Fruit fly (Drosophila melanogaster): ENCODE data around the gene CG33658.

Gene CG33658

DNA sequence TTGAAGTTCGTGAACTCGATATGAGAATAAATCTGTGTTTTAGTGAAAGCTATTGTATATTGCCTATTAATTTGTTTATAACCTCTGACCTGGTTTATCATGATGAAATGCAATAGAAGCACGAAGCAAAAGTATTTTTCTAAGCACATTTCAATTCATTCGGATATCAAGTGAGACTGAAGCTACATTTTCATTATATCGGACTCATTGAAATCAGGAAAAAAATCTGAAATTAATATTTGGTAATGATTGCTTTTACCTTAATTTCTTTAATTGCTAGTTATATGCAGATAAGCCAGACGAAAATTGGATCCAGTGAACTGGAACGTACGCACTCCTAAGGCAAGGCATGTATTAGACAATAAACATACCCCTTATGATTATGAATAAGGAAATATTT lies at the start of gene CG33658:
Gene CG33658 (minus strand): TSS at position 101 of the 400 bp plus-strand sequence.
- TF ChIP-seq dmrt93B (GFP tag; optimal IDR thresholded peaks at IDR 0.05) (no peak), h (GFP tag; optimal IDR thresholded peaks at IDR 0.05) (no peak), Myc (optimal IDR thresholded peaks at IDR 0.05) (no peak), Jra (GFP tag; optimal IDR thresholded peaks at IDR 0.05) (no peak), dsf (GFP tag; optimal IDR thresholded peaks at IDR 0.05; ENCODE audit: borderline replicate concordance) (no peak), Dfd (GFP tag; optimal IDR thresholded peaks at IDR 0.05) (no peak), sv (GFP tag; optimal IDR thresholded peaks at IDR 0.05) (no peak), lola (GFP tag; optimal IDR thresholded peaks at IDR 0.05) (no peak), br (GFP tag; optimal IDR thresholded peaks at IDR 0.05) (no peak), pan (optimal IDR thresholded peaks at IDR 0.05) (no peak), tai (GFP tag; optimal IDR thresholded peaks at IDR 0.05) (no peak), Hr83 (GFP tag; optimal IDR thresholded peaks at IDR 0.05; ENCODE audit: poor library complexity, severe bottlenecking) (no peak), Mio (GFP tag; optimal IDR thresholded peaks at IDR 0.05) (no peak), CrebA (GFP tag; optimal IDR thresholded peaks at IDR 0.05; ENCODE audit: borderline replicate concordance) (no peak), ey (GFP tag; optimal IDR thresholded peaks at IDR 0.05) (no peak)

DNA sequence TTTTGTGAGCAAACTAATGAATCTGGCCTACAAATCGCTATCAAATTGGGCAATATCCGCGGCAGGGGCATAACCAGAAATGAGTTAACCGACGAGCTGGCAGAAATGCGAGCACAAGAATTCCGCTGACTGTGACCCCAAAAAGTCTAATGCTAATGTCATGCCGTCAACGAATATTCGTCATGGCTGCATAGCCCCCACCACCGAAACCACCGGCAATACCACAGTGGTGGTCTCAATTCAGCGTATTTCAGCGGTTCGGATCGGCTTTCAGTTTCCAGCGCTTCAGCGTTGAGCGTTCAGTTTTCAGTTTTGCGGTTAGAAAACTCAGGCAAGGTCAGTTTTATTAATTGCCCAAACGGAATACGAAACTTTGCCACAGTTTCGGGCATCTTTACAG lies 49.3 kb upstream of the CG33658 start:
- TF ChIP-seq lola (GFP tag; optimal IDR thresholded peaks at IDR 0.05) (no peak), Myc (optimal IDR thresholded peaks at IDR 0.05) (no peak), Sp1 (GFP tag; optimal IDR thresholded peaks at IDR 0.05) (no peak), Vsx2 (GFP tag; optimal IDR thresholded peaks at IDR 0.05; ENCODE audit: partially characterized antibody) (no peak), GATAd (GFP tag; optimal IDR thresholded peaks at IDR 0.05) (no peak), Dif (GFP tag; optimal IDR thresholded peaks at IDR 0.05; ENCODE audit: partially characterized antibody) (no peak), h (GFP tag; optimal IDR thresholded peaks at IDR 0.05) (no peak), HLH106 (tag; optimal IDR thresholded peaks at IDR 0.05) (no peak)

- TF ChIP-seq Rel (GFP tag; optimal IDR thresholded peaks at IDR 0.05) (no peak), Rel (tag; optimal IDR thresholded peaks at IDR 0.05) (peak; percentile 76), Mio (GFP tag; optimal IDR thresholded peaks at IDR 0.05) (no peak), br (GFP tag; optimal IDR thresholded peaks at IDR 0.05) (peak; percentile 10), Vsx2 (GFP tag; optimal IDR thresholded peaks at IDR 0.05; ENCODE audit: partially characterized antibody) (peak; percentile 10), h (GFP tag; optimal IDR thresholded peaks at IDR 0.05) (peak; percentile 54), OdsH (GFP tag; optimal IDR thresholded peaks at IDR 0.05) (no peak), CrebA (GFP tag; optimal IDR thresholded peaks at IDR 0.05; ENCODE audit: borderline replicate concordance) (no peak)
Measured at dm6 chr3R:24889303-24889892, 48.4 kb upstream of the CG33658 start.

dm6 chr3R:24888418-24888817 lies 47.5 kb upstream of the CG33658 start:
- TF ChIP-seq Hr78 (GFP tag; optimal IDR thresholded peaks at IDR 0.05) (no peak), tai (GFP tag; optimal IDR thresholded peaks at IDR 0.05) (no peak), dl (GFP tag; optimal IDR thresholded peaks at IDR 0.05; ENCODE audit: insufficient read depth in 1 of 2, partially characterized antibody in 2 of 2) (no peak), Dfd (GFP tag; optimal IDR thresholded peaks at IDR 0.05) (no peak), jim (GFP tag; optimal IDR thresholded peaks at IDR 0.05) (no peak), sv (GFP tag; optimal IDR thresholded peaks at IDR 0.05) (no peak), CG9705 (GFP tag; optimal IDR thresholded peaks at IDR 0.05) (no peak), Mio (GFP tag; optimal IDR thresholded peaks at IDR 0.05) (no peak), foxo (GFP tag; optimal IDR thresholded peaks at IDR 0.05) (no peak), dsf (GFP tag; optimal IDR thresholded peaks at IDR 0.05; ENCODE audit: borderline replicate concordance) (no peak)

DNA sequence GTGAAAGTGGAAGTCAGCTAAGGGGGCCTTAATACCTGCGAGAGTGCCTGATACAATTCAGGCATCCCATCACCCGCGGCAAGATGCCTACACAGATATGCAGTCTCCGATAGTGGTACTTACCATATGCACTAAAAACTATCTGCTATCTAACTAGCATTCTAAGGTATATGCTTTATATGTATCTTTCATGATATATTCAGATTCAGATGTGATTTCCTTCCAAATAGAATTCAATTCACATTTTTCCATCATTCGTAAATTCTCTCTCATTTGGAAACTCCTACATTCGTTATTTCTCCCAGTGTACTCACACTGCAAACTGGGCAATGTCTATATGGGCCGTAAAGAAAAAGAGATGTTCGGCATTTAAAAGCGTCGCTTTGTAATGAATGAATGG lies 45.5 kb upstream of the CG33658 start:
- TF ChIP-seq CrebA (GFP tag; optimal IDR thresholded peaks at IDR 0.05; ENCODE audit: borderline replicate concordance): no peak
- TF ChIP-seq lola (GFP tag; optimal IDR thresholded peaks at IDR 0.05): no peak
- TF ChIP-seq Hr78 (GFP tag; optimal IDR thresholded peaks at IDR 0.05): no peak
- TF ChIP-seq pan (optimal IDR thresholded peaks at IDR 0.05): no peak
- TF ChIP-seq N (GFP tag; optimal IDR thresholded peaks at IDR 0.05): no peak
- no peak for TF ChIP-seq dmrt93B (GFP tag; optimal IDR thresholded peaks at IDR 0.05)
- no peak for TF ChIP-seq ey (GFP tag; optimal IDR thresholded peaks at IDR 0.05)
- TF ChIP-seq HLH106 (tag; optimal IDR thresholded peaks at IDR 0.05): no peak
- TF ChIP-seq Myc (optimal IDR thresholded peaks at IDR 0.05): no peak
- no peak for TF ChIP-seq foxo (GFP tag; optimal IDR thresholded peaks at IDR 0.05)
- no peak for TF ChIP-seq CG32264 (GFP tag; optimal IDR thresholded peaks at IDR 0.05)
- no peak for TF ChIP-seq Dif (GFP tag; optimal IDR thresholded peaks at IDR 0.05; ENCODE audit: partially characterized antibody)
- TF ChIP-seq Sp1 (GFP tag; optimal IDR thresholded peaks at IDR 0.05): no peak
- TF ChIP-seq jim (GFP tag; optimal IDR thresholded peaks at IDR 0.05): no peak
- no peak for TF ChIP-seq Rel (GFP tag; optimal IDR thresholded peaks at IDR 0.05)
- TF ChIP-seq Rel (tag; optimal IDR thresholded peaks at IDR 0.05): no peak
- TF ChIP-seq CG9705 (GFP tag; optimal IDR thresholded peaks at IDR 0.05): no peak
- no peak for TF ChIP-seq usp (GFP tag; optimal IDR thresholded peaks at IDR 0.05)
- no peak for TF ChIP-seq OdsH (GFP tag; optimal IDR thresholded peaks at IDR 0.05)
- TF ChIP-seq Dfd (GFP tag; optimal IDR thresholded peaks at IDR 0.05): no peak

All from whole organism, wandering third instar larva.